Worm (Caenorhabditis elegans) whole organism, L4/young adult: ENCODE results near the gene C55C3.3.

Source experiments
- W03F9.2 ChIP-seq: fragments of 150-350 bp; optimal IDR thresholded peaks from 2 replicates; lab custom pipeline; 2014; ENCODE audit warnings: missing biosample characterization, missing genetic modification characterization
- him-1 ChIP-seq: sonication (generic microtip); optimal IDR thresholded peaks from 2 replicates; lab custom pipeline; 2016; ENCODE audit warnings: missing genotype, missing genetic modification reagents, missing genetic modification characterization, missing compliant biosample characterization

DNA sequence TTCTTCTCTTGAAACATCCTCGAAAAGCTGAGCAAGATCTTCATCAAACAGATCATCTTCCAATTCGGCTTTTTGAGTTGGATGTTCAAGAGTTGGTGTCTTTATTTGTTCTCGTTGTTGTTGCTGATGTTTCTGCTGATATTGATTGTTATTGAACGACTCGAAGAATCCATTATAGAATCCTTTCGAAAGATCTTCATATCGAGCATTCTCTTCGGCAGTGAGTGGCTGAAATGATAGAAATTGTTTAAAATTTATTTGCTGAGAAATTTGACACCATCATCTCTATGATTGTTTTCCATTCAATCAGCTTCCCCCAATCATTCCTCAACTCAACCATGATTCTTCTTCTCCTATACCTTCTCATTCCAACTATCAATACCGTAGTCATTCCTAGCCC, 31.4 kb upstream of the C55C3.3 start, which contains the start of gene clec-178:
- TF ChIP-seq W03F9.2 (tag; lab: Kevin White, UChicago) (no peak), him-1 (tag; lab: Kevin White, UChicago) (no peak)
